Fruit fly (Drosophila melanogaster): ENCODE results near the gene CG17343.

CG17343 gene

DNA sequence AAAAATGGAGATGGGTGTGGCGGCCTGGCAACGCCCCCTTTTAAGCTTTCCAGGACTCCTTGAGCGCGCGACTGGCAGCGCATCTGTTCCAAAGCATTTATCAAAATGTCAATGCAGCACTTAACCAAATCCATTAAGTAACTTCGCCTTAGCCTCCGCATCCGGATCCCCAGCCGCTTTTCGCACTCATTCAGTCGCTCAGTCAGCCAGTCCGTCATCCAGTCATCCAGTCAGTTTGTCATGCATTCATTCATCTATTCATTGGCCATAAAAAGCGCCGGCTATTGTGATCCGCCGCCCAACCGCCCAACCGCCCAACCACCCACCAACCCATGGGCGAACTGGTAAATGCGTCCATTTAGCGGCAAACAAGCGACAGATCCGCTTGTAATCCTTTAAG, 24.2 kb downstream of the CG17343 start:
- TF ChIP-seq Hr39 (GFP tag; optimal IDR thresholded peaks at IDR 0.05) = no peak
- no peak for TF ChIP-seq fd59A (GFP tag; optimal IDR thresholded peaks at IDR 0.05)
- no peak for TF ChIP-seq net (GFP tag; optimal IDR thresholded peaks at IDR 0.05)
- no peak for TF ChIP-seq CG16779 (tag; optimal IDR thresholded peaks at IDR 0.05)
- no peak for TF ChIP-seq Ets21C (GFP tag; optimal IDR thresholded peaks at IDR 0.05)
- TF ChIP-seq cyc (GFP tag; optimal IDR thresholded peaks at IDR 0.05) = no peak

DNA sequence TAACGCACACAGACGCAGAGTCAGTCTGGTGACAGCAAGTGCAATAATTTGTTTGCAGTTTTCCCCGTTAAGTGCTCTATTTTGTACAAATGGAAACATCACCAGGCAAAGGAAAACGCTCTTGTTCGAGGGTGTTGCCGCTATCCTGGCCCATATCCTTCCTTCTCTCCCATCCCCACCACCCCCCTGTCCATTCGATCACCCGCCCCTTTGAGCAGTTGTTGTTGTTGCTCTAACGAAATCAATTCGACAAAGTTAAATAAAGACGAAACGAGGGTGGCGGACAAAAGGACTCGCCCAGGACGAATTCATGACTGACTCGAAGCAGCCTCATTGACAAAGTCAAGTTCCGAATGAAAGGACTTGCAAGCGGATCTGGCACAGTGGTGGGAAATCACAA, 24.7 kb downstream of the CG17343 start:
- TF ChIP-seq esn (GFP tag; optimal IDR thresholded peaks at IDR 0.05) (no peak), svp (GFP tag) (no peak), CG16779 (tag; optimal IDR thresholded peaks at IDR 0.05) (no peak), acj6 (GFP tag; optimal IDR thresholded peaks at IDR 0.05) (no peak), eg (GFP tag; IDR thresholded peaks at IDR 0.05) (no peak), CG8632 (GFP tag; optimal IDR thresholded peaks at IDR 0.05) (no peak), net (GFP tag; optimal IDR thresholded peaks at IDR 0.05) (no peak), Ets96B (tag; optimal IDR thresholded peaks at IDR 0.05) (no peak), Gug (GFP tag; IDR thresholded peaks at IDR 0.05) (no peak), CG15336 (GFP tag; IDR thresholded peaks at IDR 0.05) (no peak), CG3032 (tag; optimal IDR thresholded peaks at IDR 0.05) (no peak), achi (GFP tag; optimal IDR thresholded peaks at IDR 0.05) (no peak), CG8319 (GFP tag; optimal IDR thresholded peaks at IDR 0.05) (no peak), Hr4 (GFP tag; optimal IDR thresholded peaks at IDR 0.05) (no peak), lz (GFP tag; optimal IDR thresholded peaks at IDR 0.05) (no peak), Ets21C (GFP tag; optimal IDR thresholded peaks at IDR 0.05) (no peak)

DNA sequence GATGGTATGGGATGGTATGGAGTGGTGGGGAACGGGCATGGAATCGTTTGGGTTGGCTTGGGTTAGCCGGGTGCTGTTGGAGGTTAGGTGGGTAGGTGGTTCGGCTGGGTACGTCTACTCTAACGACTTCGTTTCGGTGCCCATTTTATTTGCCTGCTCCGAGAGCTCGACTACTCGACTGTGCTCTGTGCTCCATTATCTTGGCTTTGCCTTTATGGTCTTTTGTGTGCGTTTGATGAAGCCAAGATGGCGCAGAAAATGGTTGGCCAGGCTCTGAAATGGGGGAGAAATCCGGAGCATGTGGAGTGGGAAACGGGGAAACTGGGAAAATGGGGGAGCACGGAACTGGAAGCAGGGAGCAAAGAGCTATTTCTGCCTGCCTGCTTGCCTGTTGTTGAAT, 29.1 kb downstream of the CG17343 start:
- no peak for TF ChIP-seq Hr4 (GFP tag; optimal IDR thresholded peaks at IDR 0.05)
- TF ChIP-seq dsx (GFP tag; optimal IDR thresholded peaks at IDR 0.05; ENCODE audit: poor library complexity, severe bottlenecking) = no peak
- no peak for TF ChIP-seq CG8632 (GFP tag; optimal IDR thresholded peaks at IDR 0.05)
- no peak for TF ChIP-seq CG6163 (GFP tag; IDR thresholded peaks at IDR 0.05)
- TF ChIP-seq CG9139 (GFP tag; optimal IDR thresholded peaks at IDR 0.05) = no peak
- TF ChIP-seq Lpt (GFP tag; optimal IDR thresholded peaks at IDR 0.05) = no peak
- TF ChIP-seq Sox14 (GFP tag; optimal IDR thresholded peaks at IDR 0.05) = no peak
- TF ChIP-seq lz (GFP tag; optimal IDR thresholded peaks at IDR 0.05) = no peak
- TF ChIP-seq CG3032 (tag; optimal IDR thresholded peaks at IDR 0.05) = no peak
- no peak for TF ChIP-seq achi (GFP tag; optimal IDR thresholded peaks at IDR 0.05)
- no peak for TF ChIP-seq Sox102F (GFP tag; optimal IDR thresholded peaks at IDR 0.05)
- TF ChIP-seq pdm3 (GFP tag; optimal IDR thresholded peaks at IDR 0.05) = no peak
- TF ChIP-seq salr (GFP tag; optimal IDR thresholded peaks at IDR 0.05) = no peak
- no peak for TF ChIP-seq Eip93F (GFP tag; optimal IDR thresholded peaks at IDR 0.05)
- no peak for TF ChIP-seq Smox (GFP tag; optimal IDR thresholded peaks at IDR 0.05)

DNA sequence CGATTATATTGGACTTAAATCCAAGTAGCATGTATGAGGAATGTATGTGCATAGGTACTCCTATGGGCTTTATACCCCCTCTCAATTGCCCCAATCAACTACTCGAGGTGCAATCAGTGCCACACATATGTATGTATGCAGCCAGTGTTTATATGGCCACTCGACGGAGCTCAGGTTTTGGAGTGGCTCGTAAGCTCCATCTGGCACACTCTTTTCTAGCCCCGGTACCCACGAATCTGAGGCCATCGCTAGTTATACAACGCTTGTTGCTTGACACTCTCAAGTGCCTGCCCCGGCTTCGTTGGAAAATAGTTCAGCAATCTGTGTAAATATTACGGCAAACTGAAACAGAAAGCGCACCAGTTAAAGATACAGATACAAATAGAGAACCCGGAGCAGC, 31.6 kb downstream of the CG17343 start:
- no peak for TF ChIP-seq cyc (GFP tag; optimal IDR thresholded peaks at IDR 0.05)
- TF ChIP-seq CG3919 (GFP tag; optimal IDR thresholded peaks at IDR 0.05) = no peak
- TF ChIP-seq Eip78C (GFP tag) = peak; percentile 33
- no peak for TF ChIP-seq CG32006 (GFP tag; optimal IDR thresholded peaks at IDR 0.05)
- no peak for TF ChIP-seq esn (GFP tag; optimal IDR thresholded peaks at IDR 0.05)
- TF ChIP-seq fkh (GFP tag; optimal IDR thresholded peaks at IDR 0.05) = peak; percentile 74
- TF ChIP-seq Gug (GFP tag; IDR thresholded peaks at IDR 0.05) = peak; percentile 41; the same call in 1 of the 2 replicates

DNA sequence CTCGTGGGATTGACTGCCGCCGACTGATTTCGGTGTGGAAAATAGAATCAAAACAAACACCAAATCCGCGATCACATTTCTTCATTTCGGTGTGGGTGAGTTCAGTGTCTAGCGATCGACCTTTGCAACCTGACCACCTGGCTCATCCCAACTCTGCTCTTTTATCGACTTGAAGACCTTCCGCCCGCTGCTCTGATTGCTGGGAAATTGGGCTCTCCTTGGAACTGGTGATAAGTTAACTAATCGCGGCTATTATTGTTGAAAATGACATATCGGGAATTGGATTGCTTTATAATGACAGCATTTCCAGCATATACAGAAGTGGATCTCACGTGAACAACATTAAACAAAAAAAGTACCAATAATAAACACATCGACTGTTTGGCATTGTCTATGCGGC, 32.6 kb downstream of the CG17343 start:
- no peak for TF ChIP-seq esn (GFP tag; optimal IDR thresholded peaks at IDR 0.05)
- no peak for TF ChIP-seq Eip78C (GFP tag)
- no peak for TF ChIP-seq OdsH (GFP tag; optimal IDR thresholded peaks at IDR 0.05)
- no peak for TF ChIP-seq fd85E (GFP tag; optimal IDR thresholded peaks at IDR 0.05)
- no peak for TF ChIP-seq CG3919 (GFP tag; optimal IDR thresholded peaks at IDR 0.05)
- no peak for TF ChIP-seq pdm3 (GFP tag; optimal IDR thresholded peaks at IDR 0.05)
- no peak for TF ChIP-seq CG7368 (GFP tag; optimal IDR thresholded peaks at IDR 0.05)
- no peak for TF ChIP-seq svp (GFP tag)
- no peak for TF ChIP-seq Met (GFP tag; optimal IDR thresholded peaks at IDR 0.05)
- TF ChIP-seq achi (GFP tag; optimal IDR thresholded peaks at IDR 0.05) = no peak
- no peak for TF ChIP-seq Eip93F (GFP tag; optimal IDR thresholded peaks at IDR 0.05)
- no peak for TF ChIP-seq CG6276 (GFP tag; optimal IDR thresholded peaks at IDR 0.05)
- no peak for TF ChIP-seq cyc (GFP tag; optimal IDR thresholded peaks at IDR 0.05)
- no peak for TF ChIP-seq salr (GFP tag; optimal IDR thresholded peaks at IDR 0.05)
- TF ChIP-seq Lpt (GFP tag; optimal IDR thresholded peaks at IDR 0.05) = no peak
- TF ChIP-seq dac (GFP tag; optimal IDR thresholded peaks at IDR 0.05) = no peak
- no peak for TF ChIP-seq acj6 (GFP tag; optimal IDR thresholded peaks at IDR 0.05)
- no peak for TF ChIP-seq CG8632 (GFP tag; optimal IDR thresholded peaks at IDR 0.05)
- no peak for TF ChIP-seq CG8119 (GFP tag; IDR thresholded peaks at IDR 0.05)
- no peak for TF ChIP-seq CG9139 (GFP tag; optimal IDR thresholded peaks at IDR 0.05)
